Fruit fly (Drosophila melanogaster) whole organism, embryonic: ENCODE measurements around the gene CG13081.
A peak's percentile ranks its signal among the peaks of the same experiment; 100 is the strongest.

Experiments used
- Bgb ChIP-seq: fragments of 200-800 bp; sonication (Bioruptor generic); IDR thresholded peaks from 2 replicates; pipeline ENCODE4 v1.3.6; 2022; ENCODE audit warnings: missing biosample characterization, missing genetic modification characterization; ENCODE audit not compliant: partially characterized antibody
- CG12659 ChIP-seq: fragments of 200-800 bp; sonication (Bioruptor generic); optimal IDR thresholded peaks from 3 replicates; lab custom pipeline; 2017; ENCODE audit warnings: mild to moderate bottlenecking, missing biosample characterization, missing genetic modification reagents, missing genetic modification characterization
- CG13287 ChIP-seq: fragments of 200-800 bp; sonication (Bioruptor generic); IDR thresholded peaks from 2 replicates; pipeline ENCODE4 v1.3.6; 2022; ENCODE audit warnings: missing biosample characterization, missing genetic modification characterization; ENCODE audit not compliant: partially characterized antibody
- CG13894 ChIP-seq: fragments of 200-800 bp; sonication (Bioruptor generic); optimal IDR thresholded peaks from 3 replicates; lab custom pipeline; 2018; ENCODE audit warnings: missing biosample characterization, mild to moderate bottlenecking, missing genetic modification characterization, moderate library complexity
- CG14710 ChIP-seq: fragments of 200-800 bp; sonication (Bioruptor generic); optimal IDR thresholded peaks from 3 replicates; lab custom pipeline; 2019; ENCODE audit warnings: missing biosample characterization, mild to moderate bottlenecking, missing genetic modification characterization, moderate library complexity
- CG16813 ChIP-seq: fragments of 200-800 bp; sonication (Bioruptor generic); IDR thresholded peaks from 3 replicates; pipeline ENCODE4 v1.3.6; 2022; ENCODE audit warnings: missing biosample characterization, missing genetic modification characterization; ENCODE audit not compliant: partially characterized antibody
- CG17829 ChIP-seq: fragments of 200-800 bp; optimal IDR thresholded peaks from 2 replicates; lab custom pipeline; 2019; ENCODE audit warnings: missing biosample characterization, mild to moderate bottlenecking, missing genetic modification characterization, moderate library complexity
- CG2202 ChIP-seq: fragments of 200-800 bp; sonication (Bioruptor generic); optimal IDR thresholded peaks from 2 replicates; lab custom pipeline; 2018; ENCODE audit warnings: missing biosample characterization, mild to moderate bottlenecking, missing genetic modification characterization
- CG30403 ChIP-seq: fragments of 200-800 bp; sonication (Bioruptor generic); optimal IDR thresholded peaks from 3 replicates; lab custom pipeline; 2016; ENCODE audit warnings: missing biosample characterization, missing genetic modification characterization
- CG31441 ChIP-seq: fragments of 200-800 bp; sonication (Bioruptor generic); IDR thresholded peaks from 2 replicates; pipeline ENCODE4 v1.3.6; 2022; ENCODE audit warnings: missing biosample characterization, missing genetic modification characterization
- CG34224 ChIP-seq: fragments of 200-800 bp; sonication (Bioruptor generic); IDR thresholded peaks from 3 replicates; pipeline ENCODE4 v1.3.6; 2022; ENCODE audit warnings: missing biosample characterization, missing genetic modification characterization; ENCODE audit not compliant: partially characterized antibody
- CG3995 ChIP-seq: fragments of 200-800 bp; sonication (Bioruptor generic); optimal IDR thresholded peaks from 3 replicates; lab custom pipeline; 2016; ENCODE audit warnings: missing biosample characterization, missing genetic modification characterization
- CG4617 ChIP-seq: fragments of 200-800 bp; sonication (Bioruptor generic); optimal IDR thresholded peaks from 3 replicates; lab custom pipeline; 2016; ENCODE audit warnings: missing biosample characterization, missing genetic modification characterization, borderline replicate concordance
- CG5245 ChIP-seq: fragments of 200-800 bp; sonication (Bioruptor generic); optimal IDR thresholded peaks from 3 replicates; lab custom pipeline; 2016; ENCODE audit warnings: missing biosample characterization, missing genetic modification characterization
- CG6254 ChIP-seq: fragments of 200-800 bp; sonication (Bioruptor generic); optimal IDR thresholded peaks from 3 replicates; lab custom pipeline; 2017; ENCODE audit warnings: mild to moderate bottlenecking, missing biosample characterization, missing genetic modification reagents, missing genetic modification characterization
- CG7963 ChIP-seq: fragments of 200-800 bp; sonication (Bioruptor generic); IDR thresholded peaks from 3 replicates; pipeline ENCODE4 v1.3.6; 2022; ENCODE audit warnings: missing biosample characterization, missing genetic modification characterization; ENCODE audit not compliant: partially characterized antibody
- CG9797 ChIP-seq: fragments of 200-800 bp; sonication (Bioruptor generic); optimal IDR thresholded peaks from 3 replicates; lab custom pipeline; 2018; ENCODE audit warnings: missing biosample characterization, mild to moderate bottlenecking, missing genetic modification characterization
- CkIIα-i1 ChIP-seq: fragments of 200-800 bp; sonication (Bioruptor generic); IDR thresholded peaks from 2 replicates; pipeline ENCODE4 v1.3.6; 2022; ENCODE audit warnings: missing biosample characterization, missing genetic modification characterization
- Dp ChIP-seq: fragments of 200-800 bp; sonication (Bioruptor generic); optimal IDR thresholded peaks from 2 replicates; lab custom pipeline; 2018; ENCODE audit warnings: missing biosample characterization, mild to moderate bottlenecking, missing genetic modification characterization, moderate library complexity
- Dref ChIP-seq: fragments of 200-800 bp; sonication (Bioruptor generic); IDR thresholded peaks from 2 replicates; pipeline ENCODE4 v1.3.6; 2022; ENCODE audit warnings: missing biosample characterization, missing genetic modification characterization
- Ets97D ChIP-seq: fragments of 200-800 bp; sonication (Bioruptor generic); optimal IDR thresholded peaks from 3 replicates; lab custom pipeline; 2016; ENCODE audit warnings: missing biosample characterization, missing genetic modification characterization
- Fer1 ChIP-seq: fragments of 200-800 bp; sonication (Bioruptor generic); optimal IDR thresholded peaks from 2 replicates; lab custom pipeline; 2017; ENCODE audit warnings: missing biosample characterization, mild to moderate bottlenecking, missing genetic modification characterization
- GATAe ChIP-seq: fragments of 200-800 bp; sonication (Bioruptor generic); conservative IDR thresholded peaks from 2 replicates; pipeline ENCODE4 v1.3.6; 2022; ENCODE audit warnings: missing biosample characterization, missing genetic modification characterization
- H15 ChIP-seq: fragments of 200-800 bp; sonication (Bioruptor generic); IDR thresholded peaks from 3 replicates; pipeline ENCODE4 v1.3.6; 2022; ENCODE audit warnings: missing biosample characterization, missing genetic modification characterization
- HmgD ChIP-seq: fragments of 200-800 bp; sonication (Bioruptor generic); optimal IDR thresholded peaks from 3 replicates; lab custom pipeline; 2016; ENCODE audit warnings: missing biosample characterization, missing genetic modification characterization
- HmgZ ChIP-seq: fragments of 200-800 bp; sonication (Bioruptor generic); optimal IDR thresholded peaks from 2 replicates; lab custom pipeline; 2018; ENCODE audit warnings: missing biosample characterization, mild to moderate bottlenecking, missing genetic modification characterization
- Hmr ChIP-seq: fragments of 200-800 bp; sonication (Bioruptor generic); optimal IDR thresholded peaks from 3 replicates; lab custom pipeline; 2017; ENCODE audit warnings: mild to moderate bottlenecking, missing biosample characterization, missing genetic modification reagents, missing genetic modification characterization
- MBD-R2 ChIP-seq: fragments of 200-800 bp; sonication (Bioruptor generic); IDR thresholded peaks from 2 replicates; pipeline ENCODE4 v1.3.6; 2022; ENCODE audit warnings: missing biosample characterization, missing genetic modification characterization
- Sry-δ ChIP-seq: fragments of 200-800 bp; sonication (Bioruptor generic); optimal IDR thresholded peaks from 2 replicates; lab custom pipeline; 2016; ENCODE audit warnings: missing biosample characterization, missing genetic modification characterization
- Stat92E ChIP-seq, 3 experiments: fragments of >200 bp in 2 of 3; fragments of 200-800 bp in 1 of 3; sonication (Bioruptor generic) in 1 of 3; optimal IDR thresholded peaks; 2 replicates each; lab custom pipeline; 2017 to 2019; ENCODE audit warnings: missing biosample characterization in 3 of 3, missing genetic modification characterization in 3 of 3, mild to moderate bottlenecking in 1 of 3, moderate library complexity in 1 of 3
- YL-1 ChIP-seq: fragments of 200-800 bp; sonication (Bioruptor generic); optimal IDR thresholded peaks from 3 replicates; lab custom pipeline; 2017; ENCODE audit warnings: missing biosample characterization, mild to moderate bottlenecking, missing genetic modification characterization
- amos ChIP-seq: fragments of 200-800 bp; sonication (Bioruptor generic); IDR thresholded peaks from 2 replicates; pipeline ENCODE4 v1.3.6; 2022; ENCODE audit warnings: missing biosample characterization, missing genetic modification characterization; ENCODE audit not compliant: partially characterized antibody
- chinmo ChIP-seq: fragments of 200-800 bp; sonication (Bioruptor generic); IDR thresholded peaks from 4 replicates; pipeline ENCODE4 v1.3.6; 2022; ENCODE audit warnings: missing biosample characterization, missing genetic modification characterization; ENCODE audit not compliant: partially characterized antibody
- cwo ChIP-seq: fragments of 200-800 bp; sonication (Bioruptor generic); optimal IDR thresholded peaks from 3 replicates; lab custom pipeline; 2017; ENCODE audit warnings: missing biosample characterization, missing genetic modification characterization, mild to moderate bottlenecking, moderate library complexity, missing genetic modification reagents
- dysf ChIP-seq: fragments of 200-800 bp; sonication (Bioruptor generic); IDR thresholded peaks from 3 replicates; pipeline ENCODE4 v1.3.6; 2022; ENCODE audit warnings: missing biosample characterization, missing genetic modification characterization
- grau ChIP-seq: fragments of 200-800 bp; optimal IDR thresholded peaks from 3 replicates; lab custom pipeline; 2019; ENCODE audit warnings: missing biosample characterization, mild to moderate bottlenecking, missing genetic modification characterization, moderate library complexity
- hb ChIP-seq: fragments of 200-800 bp; sonication (Bioruptor generic); IDR thresholded peaks from 3 replicates; pipeline ENCODE4 v1.3.6; 2022; ENCODE audit warnings: missing biosample characterization, missing genetic modification characterization; ENCODE audit not compliant: partially characterized antibody
- klu ChIP-seq: fragments of 200-800 bp; sonication (Bioruptor generic); IDR thresholded peaks from 2 replicates; pipeline ENCODE4 v1.3.6; 2022; ENCODE audit warnings: missing biosample characterization, missing genetic modification characterization
- maf-S ChIP-seq: fragments of 200-800 bp; sonication (Bioruptor generic); optimal IDR thresholded peaks from 2 replicates; lab custom pipeline; 2016; ENCODE audit warnings: missing biosample characterization, missing genetic modification characterization
- nerfin-2 ChIP-seq: fragments of 200-800 bp; sonication (Bioruptor generic); IDR thresholded peaks from 2 replicates; pipeline ENCODE4 v1.3.6; 2022; ENCODE audit warnings: missing biosample characterization, missing genetic modification characterization; ENCODE audit not compliant: partially characterized antibody
- nmo ChIP-seq: fragments of 200-800 bp; sonication (Bioruptor generic); optimal IDR thresholded peaks from 2 replicates; lab custom pipeline; 2018; ENCODE audit warnings: missing biosample characterization, mild to moderate bottlenecking, missing genetic modification characterization, moderate library complexity
- oc ChIP-seq: fragments of 200-800 bp; sonication (Bioruptor generic); optimal IDR thresholded peaks from 2 replicates; lab custom pipeline; 2018; ENCODE audit warnings: missing biosample characterization, mild to moderate bottlenecking, missing genetic modification characterization, moderate library complexity
- phol ChIP-seq: fragments of 200-800 bp; sonication (Bioruptor generic); optimal IDR thresholded peaks from 3 replicates; lab custom pipeline; 2018; ENCODE audit warnings: missing biosample characterization, mild to moderate bottlenecking, missing genetic modification characterization, moderate library complexity
- sna ChIP-seq: fragments of 200-800 bp; sonication (Bioruptor generic); IDR thresholded peaks from 2 replicates; pipeline ENCODE4 v1.3.6; 2022; ENCODE audit warnings: missing biosample characterization, missing genetic modification characterization; ENCODE audit not compliant: partially characterized antibody
- trem ChIP-seq: fragments of 200-800 bp; optimal IDR thresholded peaks from 3 replicates; lab custom pipeline; 2019; ENCODE audit warnings: missing biosample characterization, mild to moderate bottlenecking, missing genetic modification characterization, moderate library complexity
- unc-4 ChIP-seq: fragments of 200-800 bp; sonication (Bioruptor generic); IDR thresholded peaks from 2 replicates; pipeline ENCODE4 v1.3.6; 2022; ENCODE audit warnings: missing biosample characterization, missing genetic modification characterization; ENCODE audit not compliant: partially characterized antibody
- vfl ChIP-seq: fragments of 200-800 bp; sonication (Bioruptor generic); optimal IDR thresholded peaks from 2 replicates; lab custom pipeline; 2016; ENCODE audit warnings: missing biosample characterization, missing genetic modification characterization
- zf30C ChIP-seq: fragments of 200-800 bp; sonication (Bioruptor generic); optimal IDR thresholded peaks from 3 replicates; lab custom pipeline; 2018; ENCODE audit warnings: missing biosample characterization, mild to moderate bottlenecking, missing genetic modification characterization

CG13081 gene

DNA sequence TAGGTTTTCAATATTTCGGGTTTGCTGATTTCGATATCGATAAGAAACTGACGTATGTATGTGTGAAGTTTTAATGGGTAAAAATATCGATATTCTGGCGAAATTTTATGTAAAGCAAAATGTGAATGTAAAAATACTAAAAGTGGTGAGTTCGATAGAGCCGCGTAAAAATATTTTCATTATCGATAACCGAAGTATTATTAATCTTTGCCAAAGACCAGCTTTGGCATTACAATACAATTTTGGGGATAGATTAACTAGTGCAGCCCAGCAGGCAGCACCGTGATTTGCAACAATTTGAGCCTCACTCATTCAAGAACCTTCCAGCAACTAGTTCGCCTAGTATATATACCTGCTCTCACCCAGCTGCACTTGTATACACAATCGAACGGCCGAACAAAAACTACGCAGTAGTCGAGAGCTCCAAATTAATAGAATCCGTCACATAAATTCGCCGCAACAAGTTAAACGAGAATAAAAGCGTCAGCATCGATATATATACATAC lies 1.9 kb downstream of the CG13081 start (continued):
- TF ChIP-seq amos (GFP tag; lab: Robert Waterston, UW) (peak; percentile 79; the same call in 1 of the 2 replicates), CG5245 (GFP tag; lab: Kevin White, UChicago) (no peak), HmgD (GFP tag; lab: Kevin White, UChicago) (peak; percentile 38), phol (tag; lab: Kevin White, UChicago) (peak; percentile 27), H15 (no peak), GATAe (GFP tag; lab: Robert Waterston, UW) (no peak), unc-4 (peak; percentile 91), Hmr (GFP tag; lab: Kevin White, UChicago) (peak; percentile 28), vfl (GFP tag; lab: Kevin White, UChicago) (no peak), HmgZ (tag; lab: Kevin White, UChicago) (peak; percentile 71), trem (tag; lab: Kevin White, UChicago) (peak; percentile 49), CkIIα-i1 (GFP tag; lab: Robert Waterston, UW) (no peak), CG7963 (GFP tag; lab: Robert Waterston, UW) (peak; percentile 90), maf-S (no peak), hb (GFP tag; lab: Robert Waterston, UW) (peak; percentile 82; the same call in 1 of the 3 replicates), chinmo (peak; percentile 66; the same call in 2 of the 4 replicates), Stat92E (GFP tag; optimal IDR thresholded peaks at IDR 0.05; lab: Kevin White, UChicago) (peak in 1 of 3 experiments; percentile 35), sna (GFP tag; lab: Robert Waterston, UW) (peak; percentile 90), dysf (GFP tag; lab: Robert Waterston, UW) (no peak), CG31441 (GFP tag; lab: Robert Waterston, UW) (peak; percentile 62), CG13894 (peak; percentile 28), CG3995 (GFP tag; lab: Kevin White, UChicago) (peak; percentile 99), CG6254 (GFP tag; lab: Kevin White, UChicago) (no peak), grau (tag; lab: Kevin White, UChicago) (peak; percentile 6), CG30403 (GFP tag; lab: Kevin White, UChicago) (no peak), MBD-R2 (GFP tag; lab: Robert Waterston, UW) (peak; percentile 71), nmo (GFP tag; lab: Kevin White, UChicago) (peak; percentile 19), CG17829 (tag; lab: Kevin White, UChicago) (peak; percentile 33), CG9797 (GFP tag; lab: Kevin White, UChicago) (peak; percentile 7), Dp (GFP tag; lab: Kevin White, UChicago) (peak; percentile 66), klu (GFP tag; lab: Robert Waterston, UW) (no peak), CG34224 (GFP tag; lab: Robert Waterston, UW) (peak; percentile 96), nerfin-2 (GFP tag; lab: Robert Waterston, UW) (peak; percentile 95), CG4617 (GFP tag; lab: Kevin White, UChicago) (peak; percentile 2), CG14710 (tag; lab: Kevin White, UChicago) (peak; percentile 30), zf30C (GFP tag; lab: Kevin White, UChicago) (no peak), Dref (peak; percentile 92), Bgb (GFP tag; lab: Robert Waterston, UW) (peak; percentile 93), CG12659 (GFP tag; lab: Kevin White, UChicago) (peak; percentile 77), oc (tag; lab: Kevin White, UChicago) (peak; percentile 71), cwo (GFP tag; lab: Kevin White, UChicago) (no peak), Fer1 (peak; percentile 26), Ets97D (GFP tag; lab: Kevin White, UChicago) (peak; percentile 10), CG16813 (GFP tag; lab: Robert Waterston, UW) (peak; percentile 89), CG2202 (tag; lab: Kevin White, UChicago) (no peak), YL-1 (peak; percentile 78), CG13287 (GFP tag; lab: Robert Waterston, UW) (peak; percentile 96), Sry-δ (GFP tag; lab: Kevin White, UChicago) (peak; percentile 84)
